Fruit fly (Drosophila melanogaster): ENCODE data around the gene Or67a.

dm6 chr3L:9503552-9504317 is 25.1 kb upstream of the Or67a start:
- TF ChIP-seq pan (optimal IDR thresholded peaks at IDR 0.05) (no peak), foxo (GFP tag; optimal IDR thresholded peaks at IDR 0.05) (peak in 1 of 2 experiments; percentile 10), br (GFP tag; optimal IDR thresholded peaks at IDR 0.05) (no peak), h (GFP tag; optimal IDR thresholded peaks at IDR 0.05) (peak; percentile 52), HLH106 (tag; optimal IDR thresholded peaks at IDR 0.05) (no peak), Sp1 (GFP tag; optimal IDR thresholded peaks at IDR 0.05) (no peak), psq (GFP tag; optimal IDR thresholded peaks at IDR 0.05) (no peak)
